Worm (Caenorhabditis elegans): ENCODE measurements around the gene abu-11.

The abu-11 gene

DNA sequence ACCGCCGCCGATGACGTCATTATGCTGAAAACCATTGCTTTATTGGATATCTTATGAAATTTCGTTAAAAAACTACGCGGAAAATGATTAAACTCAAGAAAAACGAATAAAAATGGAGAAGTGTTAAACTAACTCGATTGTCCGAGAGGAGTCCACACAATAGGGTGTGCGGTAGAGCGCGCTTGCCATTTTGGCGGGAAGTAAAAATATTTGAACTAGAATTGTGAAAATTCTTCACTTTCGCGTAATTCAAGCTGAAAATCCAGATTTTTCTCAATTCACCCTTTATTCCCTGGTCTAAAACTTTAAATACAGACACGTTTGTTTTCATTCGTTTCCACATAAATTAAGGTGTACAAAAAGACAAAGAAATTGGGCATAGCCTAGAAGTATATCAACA, 22.2 kb upstream of the abu-11 start, which contains the start of gene F48A11.4 (continued):
- TF ChIP-seq C04F5.9 (tag; optimal IDR thresholded peaks at IDR 0.05): peak; percentile 88
- peak; percentile 64 for TF ChIP-seq efl-3 (GFP tag; optimal IDR thresholded peaks at IDR 0.05)
- TF ChIP-seq sptf-1 (tag; optimal IDR thresholded peaks at IDR 0.05): no peak
- peak; percentile 73 for TF ChIP-seq ceh-90 (tag; optimal IDR thresholded peaks at IDR 0.05)
- TF ChIP-seq efl-1 (optimal IDR thresholded peaks at IDR 0.05): peak; percentile 100
- peak; percentile 100 for TF ChIP-seq efl-1 (GFP tag; optimal IDR thresholded peaks at IDR 0.05 in 1 of 2)
- TF ChIP-seq mep-1 (tag; optimal IDR thresholded peaks at IDR 0.05): peak; percentile 96
- TF ChIP-seq pax-3 (tag; optimal IDR thresholded peaks at IDR 0.05): peak; percentile 91
- peak; percentile 97 for TF ChIP-seq nhr-71 (tag; optimal IDR thresholded peaks at IDR 0.05)
- peak; percentile 69 for TF ChIP-seq vab-15 (tag; optimal IDR thresholded peaks at IDR 0.05)
- peak; percentile 85 for TF ChIP-seq lir-3 (tag; optimal IDR thresholded peaks at IDR 0.05; ENCODE audit: poor library complexity)
- TF ChIP-seq nhr-11 (tag; optimal IDR thresholded peaks at IDR 0.05): peak; percentile 91
- TF ChIP-seq nhr-28 (tag; optimal IDR thresholded peaks at IDR 0.05): no peak
- TF ChIP-seq nhr-47 (tag; optimal IDR thresholded peaks at IDR 0.05): peak; percentile 98
- TF ChIP-seq snu-23 (GFP tag; optimal IDR thresholded peaks at IDR 0.05): peak; percentile 98
- peak; percentile 82 for TF ChIP-seq elt-2 (tag; optimal IDR thresholded peaks at IDR 0.05)
- TF ChIP-seq sox-4 (tag; optimal IDR thresholded peaks at IDR 0.05): peak; percentile 89
- TF ChIP-seq egl-27 (tag; optimal IDR thresholded peaks at IDR 0.05): no peak
- peak; percentile 90 for TF ChIP-seq ceh-8 (GFP tag; optimal IDR thresholded peaks at IDR 0.05)
- TF ChIP-seq fos-1 (tag; optimal IDR thresholded peaks at IDR 0.05): peak; percentile 90
- peak; percentile 93 for TF ChIP-seq xbp-1 (tag; optimal IDR thresholded peaks at IDR 0.05)
- peak; percentile 2 for TF ChIP-seq C34B4.2 (tag; optimal IDR thresholded peaks at IDR 0.05)
- TF ChIP-seq fkh-8 (tag; optimal IDR thresholded peaks at IDR 0.05): peak; percentile 95
- peak; percentile 89 for TF ChIP-seq ztf-4 (tag; optimal IDR thresholded peaks at IDR 0.05)
- TF ChIP-seq mef-2 (tag; optimal IDR thresholded peaks at IDR 0.05): peak; percentile 60
- TF ChIP-seq zip-4 (GFP tag; optimal IDR thresholded peaks at IDR 0.05): peak; percentile 90
- peak; percentile 97 for TF ChIP-seq nhr-90 (tag; optimal IDR thresholded peaks at IDR 0.05; ENCODE audit: poor library complexity)
- peak; percentile 78 for TF ChIP-seq fkh-10 (GFP tag; optimal IDR thresholded peaks at IDR 0.05)
- peak; percentile 97 for TF ChIP-seq unc-130 (tag; optimal IDR thresholded peaks at IDR 0.05)
- peak; percentile 93 to 94 for TF ChIP-seq lsy-2 (tag; optimal IDR thresholded peaks at IDR 0.05)
- no peak for TF ChIP-seq Y116A8C.19 (tag; optimal IDR thresholded peaks at IDR 0.05; ENCODE audit: borderline replicate concordance)
- TF ChIP-seq dsc-1 (tag; optimal IDR thresholded peaks at IDR 0.05): peak; percentile 96
- TF ChIP-seq lin-15B (tag; optimal IDR thresholded peaks at IDR 0.05): peak; percentile 97
- TF ChIP-seq lin-35 (GFP tag; optimal IDR thresholded peaks at IDR 0.05): peak; percentile 100
- peak; percentile 93 for TF ChIP-seq unc-86 (tag; optimal IDR thresholded peaks at IDR 0.05)
- TF ChIP-seq hpl-2 (GFP tag; optimal IDR thresholded peaks at IDR 0.05): peak; percentile 82
- no peak for TF ChIP-seq tlp-1 (tag; optimal IDR thresholded peaks at IDR 0.05)
- TF ChIP-seq lin-13 (GFP tag; optimal IDR thresholded peaks at IDR 0.05): peak; percentile 90
- TF ChIP-seq dpl-1 (GFP tag; optimal IDR thresholded peaks at IDR 0.05): peak; percentile 99 to 100 (median 100)
- peak; percentile 90 for TF ChIP-seq sup-37 (GFP tag; optimal IDR thresholded peaks at IDR 0.05)
- no peak for TF ChIP-seq hlh-4 (tag; optimal IDR thresholded peaks at IDR 0.05)
- peak in 1 of 2 experiments; percentile 85 for TF ChIP-seq mdl-1 (tag; optimal IDR thresholded peaks at IDR 0.05)
- TF ChIP-seq nhr-77 (tag; optimal IDR thresholded peaks at IDR 0.05): peak; percentile 93
- TF ChIP-seq ets-5 (GFP tag; IDR thresholded peaks at IDR 0.05): no peak
- TF ChIP-seq ztf-11 (tag; optimal IDR thresholded peaks at IDR 0.05): peak; percentile 67 to 86
- TF ChIP-seq tbx-2 (tag; optimal IDR thresholded peaks at IDR 0.05): peak; percentile 96
- peak; percentile 82 for TF ChIP-seq nhr-237 (tag; optimal IDR thresholded peaks at IDR 0.05)
- TF ChIP-seq ces-1 (GFP tag; optimal IDR thresholded peaks at IDR 0.05): no peak
- TF ChIP-seq elt-3 (tag; optimal IDR thresholded peaks at IDR 0.05): peak in 4 of 6 experiments; percentile 69 to 93 (median 84)
- TF ChIP-seq nhr-76 (tag; optimal IDR thresholded peaks at IDR 0.05): no peak
- peak; percentile 96 to 97 (median 96) for TF ChIP-seq ceh-82 (tag; optimal IDR thresholded peaks at IDR 0.05)
- peak; percentile 90 for TF ChIP-seq grh-1 (GFP tag; IDR thresholded peaks at IDR 0.05)
- TF ChIP-seq nhr-85 (tag): peak; percentile 96

Measured in whole organism, L1 larva.